Worm (Caenorhabditis elegans) whole organism, late embryonic: ENCODE measurements around the gene srx-58.

Experiments
- F13H6.1 ChIP-seq: sonication (generic microtip); optimal IDR thresholded peaks from 2 replicates; lab custom pipeline; 2016; ENCODE audit warnings: missing genetic modification characterization, missing compliant biosample characterization
- ama-1 ChIP-seq: fragments of 150-350 bp; optimal IDR thresholded peaks from 2 replicates; lab custom pipeline; 2014
- hlh-13 ChIP-seq: fragments of 200-800 bp; sonication (Bioruptor generic); optimal IDR thresholded peaks from 2 replicates; lab custom pipeline; 2018; ENCODE audit warnings: mild to moderate bottlenecking, missing genetic modification characterization, missing compliant biosample characterization
- ttx-3 ChIP-seq: sonication (generic microtip); optimal IDR thresholded peaks from 2 replicates; lab custom pipeline; 2016; ENCODE audit warnings: missing genetic modification reagents, missing genetic modification characterization, missing compliant biosample characterization
- unc-86 ChIP-seq: sonication (generic microtip); optimal IDR thresholded peaks from 2 replicates; lab custom pipeline; 2016; ENCODE audit warnings: missing genetic modification characterization, missing compliant biosample characterization

DNA sequence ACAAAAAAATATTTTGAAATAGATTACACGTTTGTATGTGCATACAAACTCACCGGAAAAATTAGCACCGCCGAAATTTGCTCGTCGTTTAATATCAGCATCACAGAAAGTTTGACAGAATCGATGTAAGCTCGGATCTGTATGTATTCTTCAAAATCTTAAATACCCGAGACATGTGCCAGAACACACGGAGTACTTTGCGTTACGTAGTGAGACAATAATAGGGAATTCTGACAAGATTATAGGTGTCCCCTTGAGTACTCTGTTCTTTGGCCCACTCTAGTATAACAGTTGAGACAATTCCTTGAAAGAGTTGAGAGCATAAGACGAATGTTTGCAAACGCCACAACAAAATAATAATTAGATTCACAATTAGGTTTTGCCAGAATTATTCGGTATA lies 48.9 kb upstream of the srx-58 start, which contains the start of gene srx-48:
- no peak for TF ChIP-seq ama-1
- no peak for TF ChIP-seq ttx-3
- no peak for TF ChIP-seq hlh-13 (GFP tag; lab: Kevin White, UChicago)
- no peak for TF ChIP-seq unc-86
- TF ChIP-seq F13H6.1 (tag; lab: Kevin White, UChicago), result no peak
